Worm (Caenorhabditis elegans): Measurements from ENCODE around the gene spds-1.

spds-1 gene

DNA sequence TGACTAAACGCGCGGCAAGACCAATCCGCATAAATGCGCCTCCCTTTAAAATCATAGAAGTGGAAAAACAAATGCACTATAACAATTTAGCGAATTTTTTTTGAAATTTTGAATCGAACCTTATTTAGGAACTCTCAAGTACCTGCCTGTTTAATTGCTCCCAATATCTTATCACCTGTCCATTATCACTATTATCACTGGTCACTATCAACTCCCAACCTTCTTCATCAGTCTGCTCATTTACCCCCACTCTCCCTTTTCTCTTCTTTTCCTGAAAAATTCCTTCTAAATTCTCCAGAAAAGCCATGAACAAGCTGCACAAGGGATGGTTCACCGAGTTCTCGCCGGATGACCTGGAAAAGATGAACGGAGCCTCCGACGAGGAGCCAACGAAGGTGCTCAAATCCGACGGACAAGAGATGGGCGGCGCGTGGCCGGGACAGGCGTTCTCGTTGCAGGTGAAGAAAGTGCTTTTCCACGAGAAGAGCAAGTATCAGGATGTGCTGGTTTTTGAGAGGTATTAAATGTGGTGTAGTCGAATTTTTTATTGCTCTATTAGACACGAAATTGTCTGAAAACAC, at the start of gene spds-1:
Gene spds-1 (plus strand): TSS at position 298 of the 581 bp plus-strand sequence.
- TF ChIP-seq fos-1 (tag; optimal IDR thresholded peaks at IDR 0.05) (peak; percentile 36), snpc-4 (tag; optimal IDR thresholded peaks at IDR 0.05) (no peak)

DNA sequence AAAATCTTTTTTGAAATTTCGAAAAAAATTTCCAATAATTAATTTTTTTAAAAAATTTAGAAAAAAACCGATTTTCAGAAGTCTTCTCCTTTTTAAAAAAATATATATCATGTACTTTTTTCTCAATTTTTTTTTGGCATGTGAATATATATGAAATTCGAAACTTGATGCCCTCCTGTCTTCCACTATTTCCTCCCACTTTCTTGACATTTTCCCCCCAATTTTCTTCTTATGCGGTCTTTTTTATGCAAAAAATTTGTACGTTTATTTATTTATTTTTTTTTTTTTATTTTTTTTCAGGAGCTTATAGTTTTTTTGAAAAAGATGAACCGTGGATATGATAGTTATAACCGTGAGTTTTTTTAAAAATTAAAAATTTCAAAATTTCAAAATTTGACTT, 46.2 kb upstream of the spds-1 start, which contains the start of gene cnp-2:
Gene cnp-2 (plus strand): TSS at position 301 of the 400 bp plus-strand sequence.
- TF ChIP-seq nhr-237 (tag; optimal IDR thresholded peaks at IDR 0.05) (no peak), lsy-2 (tag; optimal IDR thresholded peaks at IDR 0.05) (no peak), lin-11 (tag; optimal IDR thresholded peaks at IDR 0.05) (no peak), gmeb-1 (tag; optimal IDR thresholded peaks at IDR 0.05) (no peak), nhr-11 (tag; optimal IDR thresholded peaks at IDR 0.05) (no peak), sma-3 (GFP tag; optimal IDR thresholded peaks at IDR 0.05) (no peak), nhr-23 (tag; optimal IDR thresholded peaks at IDR 0.05) (no peak), Y55F3AM.14 (GFP tag; optimal IDR thresholded peaks at IDR 0.05) (no peak), ama-1 (optimal IDR thresholded peaks at IDR 0.05) (no peak), zag-1 (tag; optimal IDR thresholded peaks at IDR 0.05) (no peak), unc-62 (GFP tag; optimal IDR thresholded peaks at IDR 0.05) (no peak), crh-2 (tag; optimal IDR thresholded peaks at IDR 0.05) (no peak)

DNA sequence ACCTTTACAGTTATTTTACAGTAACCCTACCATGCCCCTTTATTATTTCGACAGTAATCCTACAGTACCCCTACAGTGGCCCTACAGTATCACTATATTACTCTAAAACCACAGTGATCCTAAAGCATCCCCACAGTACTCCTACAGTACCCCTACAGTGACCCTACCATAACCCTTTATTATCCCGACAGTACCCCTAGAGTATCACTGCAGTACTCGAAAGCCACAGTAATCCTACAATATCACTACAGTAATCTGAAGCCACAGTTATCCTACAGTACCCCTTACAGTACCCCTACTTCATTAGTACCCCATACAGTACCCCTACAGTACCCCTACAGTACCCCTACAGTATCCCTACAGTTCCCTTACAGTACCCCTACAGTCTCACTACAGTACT, 42.2 kb upstream of the spds-1 start:
- no peak for TF ChIP-seq unc-39 (tag; optimal IDR thresholded peaks at IDR 0.05)
- TF ChIP-seq nhr-129 (tag; optimal IDR thresholded peaks at IDR 0.05), result no peak
- TF ChIP-seq unc-62 (GFP tag; optimal IDR thresholded peaks at IDR 0.05), result no peak
- no peak for TF ChIP-seq ceh-82 (tag; optimal IDR thresholded peaks at IDR 0.05)
- TF ChIP-seq sma-9 (GFP tag; optimal IDR thresholded peaks at IDR 0.05), result no peak
- TF ChIP-seq sma-9 (tag; optimal IDR thresholded peaks at IDR 0.05), result no peak
- no peak for TF ChIP-seq R02D3.7 (tag; optimal IDR thresholded peaks at IDR 0.05)
- TF ChIP-seq alr-1 (tag; optimal IDR thresholded peaks at IDR 0.05), result no peak
- no peak for TF ChIP-seq ZK546.5 (tag; optimal IDR thresholded peaks at IDR 0.05)
- TF ChIP-seq fos-1 (tag; optimal IDR thresholded peaks at IDR 0.05), result no peak
- TF ChIP-seq C34F6.9 (tag; optimal IDR thresholded peaks at IDR 0.05), result no peak
- no peak for TF ChIP-seq nhr-77 (tag; optimal IDR thresholded peaks at IDR 0.05)
- TF ChIP-seq zag-1 (tag; optimal IDR thresholded peaks at IDR 0.05), result no peak
- no peak for TF ChIP-seq crh-2 (tag; optimal IDR thresholded peaks at IDR 0.05)
- no peak for TF ChIP-seq ceh-16 (tag; optimal IDR thresholded peaks at IDR 0.05)
- TF ChIP-seq elt-3 (tag; optimal IDR thresholded peaks at IDR 0.05), result no peak
- TF ChIP-seq F13H6.1 (tag; optimal IDR thresholded peaks at IDR 0.05), result no peak

DNA sequence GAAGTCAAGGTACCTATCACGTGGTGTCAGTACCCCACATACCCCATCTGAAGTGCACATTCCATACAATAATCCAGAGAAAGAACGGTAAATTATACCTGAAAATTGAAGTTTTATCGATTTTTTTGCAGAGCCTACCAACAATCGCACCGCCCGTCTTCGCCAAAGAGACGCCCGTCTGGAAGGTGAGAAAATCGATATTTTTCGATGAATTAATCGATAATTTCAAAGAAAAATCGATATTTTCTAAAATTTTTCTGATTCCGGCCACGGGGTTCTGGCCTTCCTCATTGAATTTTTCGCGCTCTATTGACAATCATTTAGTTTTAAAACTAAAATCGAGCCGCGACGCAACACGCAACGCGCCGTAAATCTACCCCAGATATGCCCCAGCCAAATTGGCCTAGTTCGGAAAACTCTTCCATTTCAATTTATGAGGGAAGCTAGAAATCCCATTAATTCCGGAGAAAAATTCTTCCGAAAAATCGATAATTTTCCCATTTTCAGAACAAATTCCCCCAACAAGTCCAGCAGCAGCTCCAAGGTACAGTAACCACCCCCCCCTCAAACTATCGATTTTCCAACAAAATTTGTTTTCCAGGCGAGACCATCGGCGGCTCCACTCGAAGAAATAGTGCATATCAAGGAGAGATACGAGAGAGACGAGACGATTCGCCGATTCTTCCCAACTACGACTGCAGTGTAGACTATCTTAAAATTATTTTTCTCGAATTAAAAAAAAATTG, 40.1 kb upstream of the spds-1 start:
- TF ChIP-seq ztf-11 (tag; optimal IDR thresholded peaks at IDR 0.05) (no peak), fos-1 (tag; optimal IDR thresholded peaks at IDR 0.05) (no peak), ztf-4 (tag; optimal IDR thresholded peaks at IDR 0.05) (no peak), lin-11 (tag; optimal IDR thresholded peaks at IDR 0.05) (no peak), ztf-1 (GFP tag; conservative IDR thresholded peaks at IDR 0.05) (no peak), gmeb-1 (tag; optimal IDR thresholded peaks at IDR 0.05) (no peak), ceh-82 (tag; optimal IDR thresholded peaks at IDR 0.05) (no peak), R02D3.7 (tag; optimal IDR thresholded peaks at IDR 0.05) (no peak)

DNA sequence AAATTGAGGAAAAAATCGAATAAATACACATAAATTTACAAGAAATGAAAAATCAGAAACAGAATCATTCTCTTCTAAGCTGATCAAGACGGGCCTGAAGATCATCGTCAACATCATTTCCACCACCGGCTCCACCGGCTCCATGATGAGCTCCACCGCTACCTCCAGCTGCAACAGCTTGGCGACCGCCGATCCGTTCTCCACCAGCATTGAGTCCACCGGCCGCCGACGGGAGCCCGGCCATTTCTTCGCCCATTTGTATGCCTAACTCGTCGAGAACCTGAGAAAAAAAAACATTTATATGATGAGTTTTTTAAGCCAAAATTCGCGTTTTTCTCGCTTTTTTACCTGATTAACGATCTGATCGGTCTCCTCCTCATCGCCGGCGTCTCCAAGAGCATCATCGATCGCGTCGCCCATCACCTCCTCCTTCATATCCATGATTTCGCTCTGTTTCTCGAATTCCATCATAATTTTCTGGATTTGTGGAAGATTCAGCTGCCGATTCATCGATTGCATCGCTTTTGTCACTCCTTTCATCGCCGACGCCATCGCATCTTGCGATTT, 39.4 kb upstream of the spds-1 start:
- TF ChIP-seq nhr-11 (tag; optimal IDR thresholded peaks at IDR 0.05) (no peak), mbf-1 (tag; optimal IDR thresholded peaks at IDR 0.05) (no peak), sem-4 (tag; optimal IDR thresholded peaks at IDR 0.05) (no peak), ztf-4 (tag; optimal IDR thresholded peaks at IDR 0.05) (no peak), nhr-129 (tag; optimal IDR thresholded peaks at IDR 0.05) (no peak), R02D3.7 (tag; optimal IDR thresholded peaks at IDR 0.05) (no peak), elt-3 (tag; optimal IDR thresholded peaks at IDR 0.05) (no peak), aly-2 (tag; optimal IDR thresholded peaks at IDR 0.05) (no peak), crh-2 (tag; optimal IDR thresholded peaks at IDR 0.05) (no peak)
